Fruit fly (Drosophila melanogaster) whole organism: ENCODE measurements around the gene Exo70.
A peak's percentile ranks its signal among the peaks of the same experiment; 100 is the strongest.

Experiments used
- CG8478 ChIP-seq: fragments of >200 bp; optimal IDR thresholded peaks from 2 replicates; lab custom pipeline; 2018; ENCODE audit warnings: inconsistent platforms
- Dll ChIP-seq: fragments of >200 bp; optimal IDR thresholded peaks from 2 replicates; lab custom pipeline; 2017
- EcR ChIP-seq, 2 experiments: fragments of >200 bp; optimal IDR thresholded peaks; 2 replicates each; lab custom pipeline; 2017; ENCODE audit warnings: missing biosample characterization in 2 of 2, missing genetic modification characterization in 2 of 2, missing genetic modification reagents in 2 of 2
- pan ChIP-seq: fragments of >200 bp; optimal IDR thresholded peaks from 2 replicates; lab custom pipeline; 2017

- TF ChIP-seq pan (lab: Kevin White, UChicago) (peak; percentile 65), EcR (GFP tag; optimal IDR thresholded peaks at IDR 0.05; lab: Kevin White, UChicago) (no peak), Dll (no peak), CG8478 (lab: Kevin White, UChicago) (no peak)
Measured at dm6 chr3L:8461229-8462004, 49.8 kb downstream of the Exo70 start.
